Worm (Caenorhabditis elegans) whole organism, L4/young adult: ENCODE data around the gene T24A6.16.

ENCODE experiments used
- W03F9.2 ChIP-seq: fragments of 150-350 bp; optimal IDR thresholded peaks from 2 replicates; lab custom pipeline; 2014; ENCODE audit warnings: missing biosample characterization, missing genetic modification characterization
- him-1 ChIP-seq: sonication (generic microtip); optimal IDR thresholded peaks from 2 replicates; lab custom pipeline; 2016; ENCODE audit warnings: missing genotype, missing genetic modification reagents, missing genetic modification characterization, missing compliant biosample characterization

DNA sequence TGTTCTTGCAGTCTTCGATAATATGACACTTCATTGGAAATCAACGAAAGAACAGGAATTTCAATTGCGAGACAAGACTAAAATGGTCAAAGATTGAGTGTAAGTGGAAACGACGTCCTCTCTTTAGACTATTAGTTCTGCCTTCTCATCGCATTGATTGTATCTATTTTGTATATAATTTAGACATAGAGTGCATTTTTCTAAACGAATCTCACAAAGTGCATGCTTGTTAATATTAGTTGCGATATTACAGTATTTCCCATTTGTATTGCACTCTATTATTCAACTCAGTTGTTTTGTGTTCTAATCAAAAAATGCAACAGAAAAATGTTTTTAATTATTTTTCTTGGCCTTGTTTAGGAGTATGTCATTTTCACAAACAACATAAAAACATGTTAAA lies 24.4 kb downstream of the T24A6.16 start, which contains the start of gene nhr-93:
- TF ChIP-seq him-1, result no peak
- no peak for TF ChIP-seq W03F9.2 (tag; lab: Kevin White, UChicago)
